Worm (Caenorhabditis elegans) whole organism, young adult: ENCODE data around the gene C50B8.6.

Source experiments
- B0035.1 ChIP-seq: sonication (generic microtip); optimal IDR thresholded peaks from 2 replicates; lab custom pipeline; 2016; ENCODE audit warnings: missing genetic modification characterization, mild to moderate bottlenecking, missing compliant biosample characterization, missing genotype, missing genetic modification reagents
- F10E7.11 ChIP-seq: sonication (generic microtip); optimal IDR thresholded peaks from 2 replicates; lab custom pipeline; 2017; ENCODE audit warnings: mild to moderate bottlenecking, missing genetic modification characterization, moderate library complexity, missing compliant biosample characterization
- T26A5.8 ChIP-seq: sonication (generic microtip); optimal IDR thresholded peaks from 2 replicates; lab custom pipeline; 2016; ENCODE audit warnings: missing genetic modification characterization, missing compliant biosample characterization
- dpl-1 ChIP-seq: fragments of 150-350 bp; optimal IDR thresholded peaks from 2 replicates; lab custom pipeline; 2014; ENCODE audit warnings: missing biosample characterization, missing genetic modification reagents, missing genetic modification characterization
- hrde-1 ChIP-seq: sonication (generic microtip); optimal IDR thresholded peaks from 2 replicates; lab custom pipeline; 2016; ENCODE audit warnings: missing genetic modification characterization, mild to moderate bottlenecking, missing compliant biosample characterization, moderate library complexity, missing genotype, missing genetic modification reagents, borderline replicate concordance
- let-526 ChIP-seq: fragments of 200-800 bp; sonication (Bioruptor generic); IDR thresholded peaks from 2 replicates; pipeline ENCODE4 v1.3.6; 2022; ENCODE audit warnings: missing genetic modification reagents, missing genetic modification characterization, missing compliant biosample characterization
- mel-28 ChIP-seq: sonication (generic microtip); optimal IDR thresholded peaks from 2 replicates; lab custom pipeline; 2016; ENCODE audit warnings: borderline replicate concordance, mild to moderate bottlenecking, missing genetic modification characterization, missing compliant biosample characterization
- nhr-27 ChIP-seq: fragments of 200-800 bp; sonication (Bioruptor generic); optimal IDR thresholded peaks from 2 replicates; lab custom pipeline; 2018; ENCODE audit warnings: mild to moderate bottlenecking, missing genetic modification characterization, moderate library complexity, missing compliant biosample characterization
- sea-2 ChIP-seq: fragments of 200-800 bp; sonication (Bioruptor generic); IDR thresholded peaks from 2 replicates; pipeline ENCODE4 v1.3.6; 2022; ENCODE audit warnings: missing genetic modification characterization, missing compliant biosample characterization
- unc-62 ChIP-seq: fragments of 150-350 bp; optimal IDR thresholded peaks from 2 replicates; lab custom pipeline; 2014; ENCODE audit warnings: missing biosample characterization, missing genetic modification reagents, missing genetic modification characterization

- TF ChIP-seq let-526 (GFP tag; lab: Robert Waterston, UW) (no peak), hrde-1 (tag; lab: Kevin White, UChicago) (no peak), unc-62 (no peak), nhr-27 (tag; lab: Kevin White, UChicago) (no peak), mel-28 (tag; lab: Kevin White, UChicago) (no peak), sea-2 (GFP tag; lab: Robert Waterston, UW) (no peak), F10E7.11 (tag; lab: Kevin White, UChicago) (no peak), B0035.1 (tag; lab: Kevin White, UChicago) (no peak), dpl-1 (no peak), T26A5.8 (tag; lab: Kevin White, UChicago) (no peak)
Observed at ce11 chrV:13620676-13621075, 41.9 kb downstream of the C50B8.6 start, which contains the start of gene F53F4.15.
